Fruit fly (Drosophila melanogaster) whole organism, wandering third instar larva: Measurements from ENCODE around the gene LManII.

Experiments
- Abd-B ChIP-seq: fragments of >200 bp; optimal IDR thresholded peaks from 2 replicates; lab custom pipeline; 2017; ENCODE audit warnings: missing biosample characterization, missing genetic modification characterization
- Dif ChIP-seq: fragments of 200-275, 200-300 bp; sonication (Bioruptor generic); optimal IDR thresholded peaks from 2 replicates; lab custom pipeline; 2018; ENCODE audit warnings: missing biosample characterization, missing genetic modification characterization; ENCODE audit not compliant: partially characterized antibody
- Hr78 ChIP-seq: fragments of >200 bp; optimal IDR thresholded peaks from 2 replicates; lab custom pipeline; 2017; ENCODE audit warnings: missing biosample characterization, missing genetic modification characterization
- Jra ChIP-seq: sonication (Bioruptor generic); optimal IDR thresholded peaks from 2 replicates; lab custom pipeline; 2016; ENCODE audit warnings: missing biosample characterization, missing genetic modification characterization
- Vsx2 ChIP-seq: fragments of 200-300, 225-300 bp; sonication (Bioruptor generic); optimal IDR thresholded peaks from 2 replicates; lab custom pipeline; 2018; ENCODE audit warnings: missing biosample characterization, missing genetic modification characterization; ENCODE audit not compliant: partially characterized antibody
- h ChIP-seq: fragments of 200-800 bp; sonication (Bioruptor generic); optimal IDR thresholded peaks from 3 replicates; lab custom pipeline; 2016; ENCODE audit warnings: missing biosample characterization, mild to moderate bottlenecking, missing genetic modification characterization
- pan ChIP-seq: fragments of >200 bp; optimal IDR thresholded peaks from 2 replicates; lab custom pipeline; 2017
- usp ChIP-seq: fragments of >200 bp; optimal IDR thresholded peaks from 2 replicates; lab custom pipeline; 2017; ENCODE audit warnings: missing biosample characterization, missing genetic modification characterization

DNA sequence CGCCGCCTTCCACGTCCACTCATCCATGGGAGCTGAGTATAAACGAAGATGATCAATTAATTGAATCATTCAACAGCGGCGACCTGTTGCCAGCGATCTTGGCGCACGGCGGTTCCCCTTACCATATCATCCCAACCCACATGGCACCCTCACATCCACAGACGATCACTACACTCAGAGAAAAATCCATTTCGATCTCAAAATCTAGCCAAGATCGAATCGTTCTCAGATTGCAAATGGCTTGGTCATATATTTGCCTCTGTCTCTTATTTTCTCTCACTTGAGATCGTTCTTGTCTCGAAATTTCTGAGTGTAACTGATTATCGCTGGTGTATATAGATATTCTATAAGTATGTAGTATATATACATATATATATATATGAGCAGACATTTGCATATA lies 10.9 kb downstream of the LManII start:
- TF ChIP-seq Abd-B (no peak), h (GFP tag; lab: Kevin White, UChicago) (peak; percentile 55), pan (lab: Kevin White, UChicago) (no peak), usp (GFP tag; lab: Kevin White, UChicago) (no peak), Jra (no peak), Dif (GFP tag; lab: Kevin White, UChicago) (no peak), Vsx2 (GFP tag; lab: Kevin White, UChicago) (no peak), Hr78 (GFP tag; lab: Kevin White, UChicago) (no peak)
